Fruit fly (Drosophila melanogaster): ENCODE results near the gene CG11035.
A peak's percentile ranks its signal among the peaks of the same experiment; 100 is the strongest.

The CG11035 gene

dm6 chr3R:8027203-8027688 lies 5.6 kb downstream of the CG11035 start (continued):
- TF ChIP-seq mirr (GFP tag; optimal IDR thresholded peaks at IDR 0.05) (no peak), MESR4 (GFP tag; optimal IDR thresholded peaks at IDR 0.05) (no peak), aop (GFP tag; IDR thresholded peaks at IDR 0.05) (no peak), B-H2 (GFP tag; optimal IDR thresholded peaks at IDR 0.05) (no peak), CG2199 (GFP tag; IDR thresholded peaks at IDR 0.05) (no peak), pan (optimal IDR thresholded peaks at IDR 0.05) (no peak), pan (GFP tag; optimal IDR thresholded peaks at IDR 0.05 in 1 of 2, IDR thresholded peaks at IDR 0.05 in 1 of 2) (peak in 1 of 2 experiments; percentile 75), CG13624 (GFP tag; optimal IDR thresholded peaks at IDR 0.05) (no peak), sob (GFP tag; IDR thresholded peaks at IDR 0.05) (peak; percentile 70), fd96Cb (tag; optimal IDR thresholded peaks at IDR 0.05) (peak; percentile 83), CG10274 (GFP tag; optimal IDR thresholded peaks at IDR 0.05) (peak; percentile 39), Hmr (GFP tag; optimal IDR thresholded peaks at IDR 0.05) (peak; percentile 95), CG1602 (GFP tag; optimal IDR thresholded peaks at IDR 0.05) (peak; percentile 78), CG7372 (GFP tag; IDR thresholded peaks at IDR 0.05) (peak; percentile 57; the same call in 1 of the 2 replicates), CG13123 (GFP tag; optimal IDR thresholded peaks at IDR 0.05) (peak; percentile 53), Mrtf (GFP tag; IDR thresholded peaks at IDR 0.05) (0 out of 3 replicates have a peak, but pooled peaks have one; percentile 54), CG7963 (GFP tag; IDR thresholded peaks at IDR 0.05; ENCODE audit: partially characterized antibody) (no peak), Blimp-1 (GFP tag; optimal IDR thresholded peaks at IDR 0.05) (peak; percentile 86), oc (tag; optimal IDR thresholded peaks at IDR 0.05) (peak; percentile 81), lmd (GFP tag; IDR thresholded peaks at IDR 0.05) (peak; percentile 80), inv (GFP tag; IDR thresholded peaks at IDR 0.05; ENCODE audit: partially characterized antibody) (no peak), Bteb2 (GFP tag; optimal IDR thresholded peaks at IDR 0.05) (peak; percentile 27), cwo (GFP tag; optimal IDR thresholded peaks at IDR 0.05) (peak; percentile 75), CG18262 (tag; optimal IDR thresholded peaks at IDR 0.05) (peak; percentile 91), Doc2 (GFP tag; IDR thresholded peaks at IDR 0.05) (no peak), CG32767 (GFP tag; IDR thresholded peaks at IDR 0.05) (peak; percentile 82), caup (GFP tag; optimal IDR thresholded peaks at IDR 0.05; ENCODE audit: severe bottlenecking) (peak; percentile 79), seq (GFP tag; IDR thresholded peaks at IDR 0.05) (peak; percentile 50), CG2712 (tag; optimal IDR thresholded peaks at IDR 0.05) (peak; percentile 90), CG33213 (GFP tag; optimal IDR thresholded peaks at IDR 0.05) (no peak), disco-r (GFP tag; optimal IDR thresholded peaks at IDR 0.05) (no peak), ttk (GFP tag; IDR thresholded peaks at IDR 0.05) (peak; percentile 81), crc (GFP tag; optimal IDR thresholded peaks at IDR 0.05) (no peak), sna (GFP tag; IDR thresholded peaks at IDR 0.05; ENCODE audit: partially characterized antibody) (no peak), CG4707 (GFP tag; optimal IDR thresholded peaks at IDR 0.05) (no peak), CG2120 (GFP tag; optimal IDR thresholded peaks at IDR 0.05) (peak; percentile 77), zfh2 (GFP tag; optimal IDR thresholded peaks at IDR 0.05) (peak; percentile 30), pb (GFP tag; optimal IDR thresholded peaks at IDR 0.05) (no peak), CG3726 (GFP tag; IDR thresholded peaks at IDR 0.05) (0 out of 3 replicates have a peak, but pooled peaks have one; percentile 35), CG2116 (GFP tag; optimal IDR thresholded peaks at IDR 0.05) (peak; percentile 62), gce (GFP tag; IDR thresholded peaks at IDR 0.05) (0 out of 3 replicates have a peak, but pooled peaks have one; percentile 39), H15 (GFP tag; IDR thresholded peaks at IDR 0.05) (0 out of 3 replicates have a peak, but pooled peaks have one; percentile 48), CrebB (tag; optimal IDR thresholded peaks at IDR 0.05) (peak; percentile 49), fu2 (GFP tag; optimal IDR thresholded peaks at IDR 0.05) (peak; percentile 25), jing (GFP tag; optimal IDR thresholded peaks at IDR 0.05) (peak; percentile 5), Bdp1 (GFP tag; optimal IDR thresholded peaks at IDR 0.05) (peak; percentile 33), CG17568 (GFP tag; optimal IDR thresholded peaks at IDR 0.05) (peak; percentile 50), CG6683 (GFP tag; optimal IDR thresholded peaks at IDR 0.05) (peak; percentile 75), lbe (GFP tag; optimal IDR thresholded peaks at IDR 0.05) (peak; percentile 46), CTCF (GFP tag; optimal IDR thresholded peaks at IDR 0.05) (peak; percentile 23), dimm (GFP tag; IDR thresholded peaks at IDR 0.05) (no peak; the same call in 1 of the 2 replicates)
